Worm (Caenorhabditis elegans): ENCODE measurements around the gene bath-37.
A peak's percentile ranks its signal among the peaks of the same experiment; 100 is the strongest.

ce11 chrIV:12036924-12037323 lies 31.8 kb upstream of the bath-37 start:
- TF ChIP-seq him-1 (tag; optimal IDR thresholded peaks at IDR 0.05) (no peak), W03F9.2 (tag; optimal IDR thresholded peaks at IDR 0.05) (peak; percentile 39)

All from whole organism, L4/young adult.